Worm (Caenorhabditis elegans): Measurements from ENCODE around the gene clec-6.

clec-6 gene

ce11 chrIII:4906365-4906764 is 19.1 kb upstream of the clec-6 start:
- TF ChIP-seq daf-16 (GFP tag; optimal IDR thresholded peaks at IDR 0.05), result no peak
- peak; percentile 16 for TF ChIP-seq daf-16 (tag; optimal IDR thresholded peaks at IDR 0.05)
- TF ChIP-seq mes-2 (tag; optimal IDR thresholded peaks at IDR 0.05; ENCODE audit: poor library complexity, severe bottlenecking), result peak; percentile 22
- TF ChIP-seq nhr-41 (GFP tag; IDR thresholded peaks at IDR 0.05), result 0 out of 2 replicates have a peak, but pooled peaks have one; percentile 14
- peak; percentile 25 for TF ChIP-seq mxl-3 (GFP tag; optimal IDR thresholded peaks at IDR 0.05)
- no peak for TF ChIP-seq zip-2 (tag; optimal IDR thresholded peaks at IDR 0.05)
- TF ChIP-seq dpl-1 (GFP tag; optimal IDR thresholded peaks at IDR 0.05), result peak; percentile 25
- TF ChIP-seq dve-1 (tag; optimal IDR thresholded peaks at IDR 0.05; ENCODE audit: insufficient read depth), result peak; percentile 35
- TF ChIP-seq dmd-6 (GFP tag; IDR thresholded peaks at IDR 0.05), result peak; percentile 33; the same call in 1 of the 2 replicates
- no peak for TF ChIP-seq zfp-2 (tag; optimal IDR thresholded peaks at IDR 0.05)
- TF ChIP-seq nhr-28 (tag; optimal IDR thresholded peaks at IDR 0.05), result peak; percentile 75
- no peak for TF ChIP-seq F44E2.7 (GFP tag; IDR thresholded peaks at IDR 0.05)
- TF ChIP-seq pqm-1 (tag; optimal IDR thresholded peaks at IDR 0.05), result peak; percentile 68

ce11 chrIII:4905405-4905804 is 18.2 kb upstream of the clec-6 start, which contains the start of gene F26F4.8:
Gene F26F4.8, minus strand, starts transcription at chrIII:4905473.
- TF ChIP-seq rbr-2 (tag; optimal IDR thresholded peaks at IDR 0.05) (peak; percentile 3), hif-1 (tag; optimal IDR thresholded peaks at IDR 0.05) (peak in 1 of 2 experiments; percentile 52), dpl-1 (GFP tag; optimal IDR thresholded peaks at IDR 0.05) (peak; percentile 49), nhr-41 (GFP tag; IDR thresholded peaks at IDR 0.05) (no peak), mes-2 (tag; optimal IDR thresholded peaks at IDR 0.05; ENCODE audit: poor library complexity, severe bottlenecking) (peak; percentile 69), ceh-62 (tag; optimal IDR thresholded peaks at IDR 0.05) (no peak), unc-130 (GFP tag; optimal IDR thresholded peaks at IDR 0.05) (peak; percentile 77), nhr-25 (tag; optimal IDR thresholded peaks at IDR 0.05; ENCODE audit: borderline replicate concordance, insufficient read depth) (no peak)

ce11 chrIII:4903784-4904183 is 16.5 kb upstream of the clec-6 start, which contains the start of gene kbp-2:
Gene kbp-2, minus strand, starts transcription at chrIII:4903884.
- TF ChIP-seq zip-2 (tag; optimal IDR thresholded peaks at IDR 0.05), result no peak

ce11 chrIII:4900260-4900659 is 13.0 kb upstream of the clec-6 start, which contains the start of gene tag-340:
Gene tag-340, plus strand, starts transcription at chrIII:4900508.
- TF ChIP-seq T26A8.4 (GFP tag; IDR thresholded peaks at IDR 0.05) (no peak), lin-1 (GFP tag; IDR thresholded peaks at IDR 0.05) (no peak), daf-16 (GFP tag; optimal IDR thresholded peaks at IDR 0.05) (no peak), daf-16 (tag; optimal IDR thresholded peaks at IDR 0.05) (peak; percentile 42), nhr-28 (tag; optimal IDR thresholded peaks at IDR 0.05) (peak; percentile 3)

ce11 chrIII:4899728-4900127 is 12.5 kb upstream of the clec-6 start:
- TF ChIP-seq nhr-111 (GFP tag; optimal IDR thresholded peaks at IDR 0.05), result peak; percentile 57
- TF ChIP-seq F37D6.2 (tag; optimal IDR thresholded peaks at IDR 0.05), result peak; percentile 97
- TF ChIP-seq egl-43 (GFP tag; IDR thresholded peaks at IDR 0.05), result peak; percentile 98
- TF ChIP-seq Y75B8A.6 (GFP tag; IDR thresholded peaks at IDR 0.05), result peak; percentile 95
- TF ChIP-seq ceh-20 (GFP tag; IDR thresholded peaks at IDR 0.05), result peak; percentile 99
- no peak for TF ChIP-seq R02D3.7 (tag; optimal IDR thresholded peaks at IDR 0.05)
- peak; percentile 94 for TF ChIP-seq lin-29 (GFP tag; IDR thresholded peaks at IDR 0.05)
- TF ChIP-seq snpc-4 (tag; optimal IDR thresholded peaks at IDR 0.05), result peak; percentile 12
- peak; percentile 58; the same call in 1 of the 2 replicates for TF ChIP-seq ceh-44 (GFP tag; IDR thresholded peaks at IDR 0.05)
- TF ChIP-seq ceh-28 (tag; optimal IDR thresholded peaks at IDR 0.05), result peak; percentile 36
- TF ChIP-seq ctbp-1 (GFP tag; IDR thresholded peaks at IDR 0.05), result peak; percentile 99
- TF ChIP-seq zip-2 (tag; optimal IDR thresholded peaks at IDR 0.05), result peak; percentile 87
- TF ChIP-seq rbr-2 (tag; optimal IDR thresholded peaks at IDR 0.05), result peak; percentile 99
- TF ChIP-seq hif-1 (tag; optimal IDR thresholded peaks at IDR 0.05), result peak; percentile 94 to 97
- peak; percentile 98 for TF ChIP-seq mdt-29 (GFP tag; IDR thresholded peaks at IDR 0.05)
- TF ChIP-seq mes-2 (tag; optimal IDR thresholded peaks at IDR 0.05; ENCODE audit: poor library complexity, severe bottlenecking), result peak; percentile 94
- TF ChIP-seq nhr-10 (tag; optimal IDR thresholded peaks at IDR 0.05), result peak; percentile 96
- peak; percentile 99 for TF ChIP-seq mxl-3 (GFP tag; optimal IDR thresholded peaks at IDR 0.05)
- TF ChIP-seq lsy-2 (tag; optimal IDR thresholded peaks at IDR 0.05), result peak; percentile 93 to 97
- TF ChIP-seq Y48G9A.11 (GFP tag; IDR thresholded peaks at IDR 0.05), result peak; percentile 81
- peak; percentile 96 for TF ChIP-seq nhr-42 (GFP tag; IDR thresholded peaks at IDR 0.05)
- peak; percentile 99 for TF ChIP-seq nhr-11 (tag; optimal IDR thresholded peaks at IDR 0.05)
- peak; percentile 97 for TF ChIP-seq nhr-6 (tag; optimal IDR thresholded peaks at IDR 0.05)
- TF ChIP-seq fos-1 (tag; optimal IDR thresholded peaks at IDR 0.05), result no peak
- peak; percentile 96 for TF ChIP-seq zfp-3 (GFP tag; conservative IDR thresholded peaks at IDR 0.05)
- TF ChIP-seq vab-7 (GFP tag; IDR thresholded peaks at IDR 0.05), result peak; percentile 97
- TF ChIP-seq ceh-62 (tag; optimal IDR thresholded peaks at IDR 0.05), result no peak
- TF ChIP-seq ceh-82 (tag; optimal IDR thresholded peaks at IDR 0.05), result peak; percentile 10
